Fruit fly (Drosophila melanogaster) whole organism, embryonic: ENCODE results near the gene CG13893.

Source experiments
- Ada2b ChIP-seq: fragments of 200-800 bp; sonication (Bioruptor generic); IDR thresholded peaks from 2 replicates; pipeline ENCODE4 v1.3.6; 2022; ENCODE audit warnings: missing biosample characterization, missing genetic modification characterization
- CG10979 ChIP-seq: fragments of 200-800 bp; sonication (Bioruptor generic); optimal IDR thresholded peaks from 2 replicates; lab custom pipeline; 2018; ENCODE audit warnings: missing biosample characterization, mild to moderate bottlenecking, missing genetic modification characterization, moderate library complexity
- CG11456 ChIP-seq: fragments of 200-800 bp; sonication (Bioruptor generic); IDR thresholded peaks from 3 replicates; pipeline ENCODE4 v1.3.6; 2022; ENCODE audit warnings: missing biosample characterization, missing genetic modification characterization
- CG1233 ChIP-seq: fragments of 200-800 bp; sonication (Bioruptor generic); optimal IDR thresholded peaks from 4 replicates; lab custom pipeline; 2018; ENCODE audit warnings: missing biosample characterization, mild to moderate bottlenecking, missing genetic modification characterization
- CG13424 ChIP-seq: fragments of 200-800 bp; sonication (Bioruptor generic); optimal IDR thresholded peaks from 2 replicates; lab custom pipeline; 2019; ENCODE audit warnings: missing biosample characterization, mild to moderate bottlenecking, missing genetic modification characterization, moderate library complexity
- CG13624 ChIP-seq: fragments of 200-800 bp; sonication (Bioruptor generic); optimal IDR thresholded peaks from 2 replicates; lab custom pipeline; 2016; ENCODE audit warnings: missing biosample characterization, missing genetic modification characterization
- CG14014 ChIP-seq: fragments of 200-800 bp; sonication (Bioruptor generic); IDR thresholded peaks from 2 replicates; pipeline ENCODE4 v1.3.6; 2022; ENCODE audit warnings: missing biosample characterization, missing genetic modification characterization
- CG14667 ChIP-seq: fragments of 200-800 bp; sonication (Bioruptor generic); IDR thresholded peaks from 2 replicates; pipeline ENCODE4 v1.3.6; 2022; ENCODE audit warnings: missing biosample characterization, missing genetic modification characterization
- CG15011 ChIP-seq: fragments of 200-800 bp; sonication (Bioruptor generic); optimal IDR thresholded peaks from 3 replicates; lab custom pipeline; 2018; ENCODE audit warnings: missing biosample characterization, mild to moderate bottlenecking, missing genetic modification characterization
- CG16813 ChIP-seq: fragments of 200-800 bp; sonication (Bioruptor generic); IDR thresholded peaks from 3 replicates; pipeline ENCODE4 v1.3.6; 2022; ENCODE audit warnings: missing biosample characterization, missing genetic modification characterization; ENCODE audit not compliant: partially characterized antibody
- CG17328 ChIP-seq: fragments of 200-800 bp; sonication (Bioruptor generic); IDR thresholded peaks from 2 replicates; pipeline ENCODE4 v1.3.6; 2022; ENCODE audit warnings: missing biosample characterization, missing genetic modification characterization
- CG18764 ChIP-seq: fragments of 200-800 bp; sonication (Bioruptor generic); optimal IDR thresholded peaks from 3 replicates; lab custom pipeline; 2016; ENCODE audit warnings: missing biosample characterization, missing genetic modification characterization
- CG32772 ChIP-seq: fragments of 200-800 bp; sonication (Bioruptor generic); IDR thresholded peaks from 2 replicates; pipeline ENCODE4 v1.3.6; 2022; ENCODE audit warnings: missing biosample characterization, missing genetic modification characterization
- CG33213 ChIP-seq: fragments of 200-800 bp; sonication (Bioruptor generic); optimal IDR thresholded peaks from 3 replicates; lab custom pipeline; 2016; ENCODE audit warnings: missing biosample characterization, missing genetic modification characterization
- CG34224 ChIP-seq: fragments of 200-800 bp; sonication (Bioruptor generic); IDR thresholded peaks from 3 replicates; pipeline ENCODE4 v1.3.6; 2022; ENCODE audit warnings: missing biosample characterization, missing genetic modification characterization; ENCODE audit not compliant: partially characterized antibody
- CG3838 ChIP-seq: fragments of 200-800 bp; sonication (Bioruptor generic); optimal IDR thresholded peaks from 3 replicates; lab custom pipeline; 2016; ENCODE audit warnings: missing biosample characterization, missing genetic modification characterization
- CG42726 ChIP-seq: fragments of 200-800 bp; sonication (Bioruptor generic); IDR thresholded peaks from 2 replicates; pipeline ENCODE4 v1.3.6; 2022; ENCODE audit warnings: missing biosample characterization, missing genetic modification characterization; ENCODE audit not compliant: partially characterized antibody
- CG6813 ChIP-seq: fragments of 200-800 bp; sonication (Bioruptor generic); optimal IDR thresholded peaks from 2 replicates; lab custom pipeline; 2017; ENCODE audit warnings: missing biosample characterization, missing genetic modification characterization, mild to moderate bottlenecking, moderate library complexity, missing genetic modification reagents
- CG7372 ChIP-seq: fragments of 200-800 bp; sonication (Bioruptor generic); IDR thresholded peaks from 2 replicates; pipeline ENCODE4 v1.3.6; 2022; ENCODE audit warnings: missing biosample characterization, missing genetic modification characterization
- CG8089 ChIP-seq: fragments of 200-800 bp; sonication (Bioruptor generic); optimal IDR thresholded peaks from 3 replicates; lab custom pipeline; 2016; ENCODE audit warnings: missing biosample characterization, missing genetic modification characterization
- CG8290 ChIP-seq, 3 experiments: fragments of 200-800 bp; sonication (Bioruptor generic); optimal IDR thresholded peaks; 2 replicates each; lab custom pipeline; 2016 to 2019; ENCODE audit warnings: missing biosample characterization in 3 of 3, missing genetic modification characterization in 3 of 3, mild to moderate bottlenecking in 2 of 3, moderate library complexity in 1 of 3
- CG9817 ChIP-seq: fragments of 200-800 bp; sonication (Bioruptor generic); optimal IDR thresholded peaks from 2 replicates; lab custom pipeline; 2018; ENCODE audit warnings: missing biosample characterization, mild to moderate bottlenecking, missing genetic modification characterization, moderate library complexity
- CkIIα-i1 ChIP-seq: fragments of 200-800 bp; sonication (Bioruptor generic); IDR thresholded peaks from 2 replicates; pipeline ENCODE4 v1.3.6; 2022; ENCODE audit warnings: missing biosample characterization, missing genetic modification characterization
- Dll ChIP-seq: fragments of 200-800 bp; sonication (Bioruptor generic); IDR thresholded peaks from 4 replicates; pipeline ENCODE4 v1.3.6; 2022; ENCODE audit warnings: missing biosample characterization, missing genetic modification characterization; ENCODE audit not compliant: partially characterized antibody
- Dref ChIP-seq: fragments of 200-800 bp; sonication (Bioruptor generic); IDR thresholded peaks from 2 replicates; pipeline ENCODE4 v1.3.6; 2022; ENCODE audit warnings: missing biosample characterization, missing genetic modification characterization
- E2f1 ChIP-seq: fragments of 200-800 bp; sonication (Bioruptor generic); IDR thresholded peaks from 2 replicates; pipeline ENCODE4 v1.3.6; 2022; ENCODE audit warnings: missing biosample characterization, missing genetic modification characterization
- HLH54F ChIP-seq: fragments of 200-800 bp; sonication (Bioruptor generic); optimal IDR thresholded peaks from 3 replicates; lab custom pipeline; 2016; ENCODE audit warnings: missing biosample characterization, missing genetic modification characterization
- Hand ChIP-seq: fragments of 200-800 bp; sonication (Bioruptor generic); optimal IDR thresholded peaks from 2 replicates; lab custom pipeline; 2017; ENCODE audit warnings: mild to moderate bottlenecking, missing biosample characterization, missing genetic modification reagents, missing genetic modification characterization
- HmgD ChIP-seq: fragments of 200-800 bp; sonication (Bioruptor generic); optimal IDR thresholded peaks from 3 replicates; lab custom pipeline; 2016; ENCODE audit warnings: missing biosample characterization, missing genetic modification characterization
- Hsf ChIP-seq: fragments of 200-800 bp; sonication (Bioruptor generic); optimal IDR thresholded peaks from 3 replicates; lab custom pipeline; 2016; ENCODE audit warnings: missing biosample characterization, missing genetic modification characterization
- Lhr ChIP-seq: fragments of 200-800 bp; sonication (Bioruptor generic); optimal IDR thresholded peaks from 3 replicates; lab custom pipeline; 2017; ENCODE audit warnings: mild to moderate bottlenecking, missing biosample characterization, missing genetic modification reagents, missing genetic modification characterization
- MTF-1 ChIP-seq: fragments of 200-800 bp; sonication (Bioruptor generic); optimal IDR thresholded peaks from 2 replicates; lab custom pipeline; 2018; ENCODE audit warnings: missing biosample characterization, mild to moderate bottlenecking, missing genetic modification characterization, borderline replicate concordance
- Mrtf ChIP-seq: fragments of 200-800 bp; sonication (Bioruptor generic); IDR thresholded peaks from 3 replicates; pipeline ENCODE4 v1.3.6; 2022; ENCODE audit warnings: missing biosample characterization, missing genetic modification characterization
- Optix ChIP-seq: fragments of 200-800 bp; sonication (Bioruptor generic); IDR thresholded peaks from 3 replicates; pipeline ENCODE4 v1.3.6; 2022; ENCODE audit warnings: missing biosample characterization, missing genetic modification characterization
- bowl ChIP-seq: fragments of 200-800 bp; sonication (Bioruptor generic); IDR thresholded peaks from 2 replicates; pipeline ENCODE4 v1.3.6; 2022; ENCODE audit warnings: missing biosample characterization, missing genetic modification characterization
- cg ChIP-seq: fragments of 200-800 bp; sonication (Bioruptor generic); optimal IDR thresholded peaks from 3 replicates; lab custom pipeline; 2019; ENCODE audit warnings: missing biosample characterization, mild to moderate bottlenecking, missing genetic modification characterization, moderate library complexity
- disco-r ChIP-seq: fragments of 200-800 bp; sonication (Bioruptor generic); optimal IDR thresholded peaks from 2 replicates; lab custom pipeline; 2016; ENCODE audit warnings: missing biosample characterization, missing genetic modification characterization
- fru ChIP-seq: fragments of >200 bp; optimal IDR thresholded peaks from 2 replicates; lab custom pipeline; 2017
- ftz-f1 ChIP-seq: fragments of 200-800 bp; sonication (Bioruptor generic); optimal IDR thresholded peaks from 2 replicates; lab custom pipeline; 2016; ENCODE audit warnings: missing biosample characterization, missing genetic modification characterization
- lab ChIP-seq: fragments of 200-800 bp; sonication (Bioruptor generic); optimal IDR thresholded peaks from 3 replicates; lab custom pipeline; 2017; ENCODE audit warnings: missing biosample characterization, missing genetic modification characterization, mild to moderate bottlenecking, moderate library complexity, missing genetic modification reagents
- nau ChIP-seq: fragments of 200-800 bp; sonication (Bioruptor generic); optimal IDR thresholded peaks from 3 replicates; lab custom pipeline; 2017; ENCODE audit warnings: missing biosample characterization, mild to moderate bottlenecking, missing genetic modification characterization, missing genetic modification reagents
- nmo ChIP-seq: fragments of 200-800 bp; sonication (Bioruptor generic); optimal IDR thresholded peaks from 2 replicates; lab custom pipeline; 2018; ENCODE audit warnings: missing biosample characterization, mild to moderate bottlenecking, missing genetic modification characterization, moderate library complexity
- rib ChIP-seq: fragments of 200-800 bp; sonication (Bioruptor generic); IDR thresholded peaks from 2 replicates; pipeline ENCODE4 v1.3.6; 2022; ENCODE audit warnings: missing biosample characterization, missing genetic modification characterization
- ro ChIP-seq: fragments of 200-800 bp; sonication (Bioruptor generic); IDR thresholded peaks from 2 replicates; pipeline ENCODE4 v1.3.6; 2022; ENCODE audit warnings: missing biosample characterization, missing genetic modification characterization
- sens ChIP-seq: fragments of 200-800 bp; sonication (Bioruptor generic); peaks from one replicate; lab custom pipeline; 2016; ENCODE audit warnings: missing biosample characterization, missing genetic modification characterization
- tgo ChIP-seq: fragments of 200-800 bp; sonication (Bioruptor generic); IDR thresholded peaks from 3 replicates; pipeline ENCODE4 v1.3.6; 2022; ENCODE audit warnings: missing biosample characterization, missing genetic modification characterization
- tll ChIP-seq, 2 experiments: fragments of 200-800 bp in 1 of 2; fragments of >200 bp in 1 of 2; sonication (Bioruptor generic) in 1 of 2; optimal IDR thresholded peaks; 2 replicates each; lab custom pipeline; 2017 to 2019; ENCODE audit warnings: missing biosample characterization in 2 of 2, missing genetic modification characterization in 2 of 2, mild to moderate bottlenecking in 1 of 2, moderate library complexity in 1 of 2
- toy ChIP-seq: fragments of 200-800 bp; sonication (Bioruptor generic); IDR thresholded peaks from 2 replicates; pipeline ENCODE4 v1.3.6; 2022; ENCODE audit warnings: missing biosample characterization, missing genetic modification characterization
- twi ChIP-seq: fragments of 200-800 bp; optimal IDR thresholded peaks from 2 replicates; lab custom pipeline; 2019; ENCODE audit warnings: missing biosample characterization, mild to moderate bottlenecking, missing genetic modification characterization, moderate library complexity
- usp ChIP-seq: fragments of >200 bp; optimal IDR thresholded peaks from 2 replicates; lab custom pipeline; 2017; ENCODE audit warnings: missing biosample characterization, missing genetic modification characterization

The CG13893 gene

DNA sequence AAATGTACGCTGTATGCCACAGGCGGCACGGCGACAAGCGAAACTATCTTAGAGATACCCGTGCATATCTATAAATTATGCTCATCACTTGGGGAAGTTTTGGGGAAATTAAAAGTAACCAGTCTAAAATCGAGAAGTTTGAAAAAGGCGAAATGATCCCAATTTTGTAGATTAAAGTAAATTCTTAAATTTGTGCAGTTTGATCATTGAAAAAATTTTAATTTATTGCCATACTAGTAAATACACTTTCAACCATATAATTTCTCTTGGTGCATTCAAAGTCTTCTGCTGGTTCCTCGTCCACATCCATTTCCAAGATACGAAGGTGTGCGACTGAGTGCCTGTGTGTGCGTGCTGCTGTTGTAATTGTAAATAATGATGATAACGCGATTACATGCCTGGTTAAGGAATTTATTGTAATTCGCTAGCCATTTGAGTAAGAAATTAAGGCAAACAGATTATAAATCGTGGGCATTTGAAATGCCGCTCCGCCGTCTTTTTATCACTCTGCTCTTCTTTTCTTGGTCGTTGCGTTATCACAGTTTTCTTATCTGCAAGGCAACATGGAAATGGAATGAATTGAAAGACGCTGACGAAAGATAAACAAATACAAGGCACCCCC, 11.7 kb upstream of the CG13893 start (continued):
- TF ChIP-seq sens (GFP tag; lab: Kevin White, UChicago), result peak; percentile 98
- TF ChIP-seq Dref, result no peak
- TF ChIP-seq CG6813 (GFP tag; lab: Kevin White, UChicago), result peak; percentile 44
- no peak for TF ChIP-seq fru (lab: Kevin White, UChicago)
- no peak for TF ChIP-seq CG42726 (GFP tag; lab: Robert Waterston, UW)
- TF ChIP-seq tll (GFP tag; optimal IDR thresholded peaks at IDR 0.05; lab: Kevin White, UChicago), result no peak
- peak; percentile 64 for TF ChIP-seq Lhr (GFP tag; lab: Kevin White, UChicago)
- peak; percentile 82 for TF ChIP-seq Mrtf (GFP tag; lab: Robert Waterston, UW)
- peak; percentile 86 for TF ChIP-seq CG14014 (GFP tag; lab: Robert Waterston, UW)
- peak; percentile 92 for TF ChIP-seq CG10979 (tag; lab: Kevin White, UChicago)
- TF ChIP-seq twi (tag; lab: Kevin White, UChicago), result peak; percentile 30
- peak; percentile 69 for TF ChIP-seq CG13624 (GFP tag; lab: Kevin White, UChicago)
- TF ChIP-seq rib (GFP tag; lab: Robert Waterston, UW), result no peak
- TF ChIP-seq CG34224, result no peak
- no peak for TF ChIP-seq Hand
- TF ChIP-seq tgo, result peak; percentile 88
- peak; percentile 86 for TF ChIP-seq CG1233 (GFP tag; lab: Kevin White, UChicago)
- peak; percentile 77 for TF ChIP-seq bowl
- TF ChIP-seq CG3838 (GFP tag; lab: Kevin White, UChicago), result peak; percentile 78
- peak; percentile 55 for TF ChIP-seq HmgD (GFP tag; lab: Kevin White, UChicago)
- peak; percentile 57 for TF ChIP-seq CG8290 (GFP tag; optimal IDR thresholded peaks at IDR 0.05; lab: Kevin White, UChicago)
- TF ChIP-seq CG8290 (tag; optimal IDR thresholded peaks at IDR 0.05; lab: Kevin White, UChicago), result no peak
- peak; percentile 69 for TF ChIP-seq CG33213
- TF ChIP-seq CG11456 (GFP tag; lab: Robert Waterston, UW), result peak; percentile 67
- TF ChIP-seq usp (GFP tag; lab: Kevin White, UChicago), result no peak
- peak; percentile 79 for TF ChIP-seq CG7372
- peak; percentile 92 for TF ChIP-seq CG17328 (GFP tag; lab: Robert Waterston, UW)
- peak; percentile 87 for TF ChIP-seq lab (GFP tag; lab: Kevin White, UChicago)
- TF ChIP-seq CkIIα-i1 (GFP tag; lab: Robert Waterston, UW), result peak; percentile 48; the same call in 1 of the 2 replicates
- TF ChIP-seq ftz-f1 (GFP tag; lab: Kevin White, UChicago), result no peak
- TF ChIP-seq CG9817 (tag; lab: Kevin White, UChicago), result peak; percentile 61
- peak; percentile 63 for TF ChIP-seq disco-r (GFP tag; lab: Kevin White, UChicago)
- TF ChIP-seq Dll (GFP tag; lab: Robert Waterston, UW), result no peak
- peak; percentile 69 for TF ChIP-seq CG14667 (GFP tag; lab: Robert Waterston, UW)
- peak; percentile 50 for TF ChIP-seq MTF-1
- TF ChIP-seq HLH54F (GFP tag; lab: Kevin White, UChicago), result peak; percentile 35
- peak; percentile 92 for TF ChIP-seq nmo (GFP tag; lab: Kevin White, UChicago)
- TF ChIP-seq CG16813 (GFP tag; lab: Robert Waterston, UW), result no peak
- TF ChIP-seq CG32772 (GFP tag; lab: Robert Waterston, UW), result peak; percentile 89
- TF ChIP-seq Ada2b (GFP tag; lab: Robert Waterston, UW), result peak; percentile 90
- TF ChIP-seq toy (GFP tag; lab: Robert Waterston, UW), result no peak
- peak; percentile 78 for TF ChIP-seq CG8089
- peak; percentile 84 for TF ChIP-seq E2f1 (GFP tag; lab: Robert Waterston, UW)
- TF ChIP-seq CG13424 (tag; lab: Kevin White, UChicago), result peak; percentile 88
- 0 out of 3 replicates have a peak, but pooled peaks have one; percentile 48 for TF ChIP-seq Optix (GFP tag; lab: Robert Waterston, UW)
- peak; percentile 86 for TF ChIP-seq Hsf (GFP tag; lab: Kevin White, UChicago)
- TF ChIP-seq CG18764 (GFP tag; lab: Kevin White, UChicago), result peak; percentile 79
- peak; percentile 84 for TF ChIP-seq nau (GFP tag; lab: Kevin White, UChicago)
- peak; percentile 65 for TF ChIP-seq CG15011 (GFP tag; lab: Kevin White, UChicago)
- TF ChIP-seq ro (GFP tag; lab: Robert Waterston, UW), result peak; percentile 73
- TF ChIP-seq cg, result peak; percentile 46
